Worm (Caenorhabditis elegans): ENCODE results near the gene clec-134.

Gene clec-134

DNA sequence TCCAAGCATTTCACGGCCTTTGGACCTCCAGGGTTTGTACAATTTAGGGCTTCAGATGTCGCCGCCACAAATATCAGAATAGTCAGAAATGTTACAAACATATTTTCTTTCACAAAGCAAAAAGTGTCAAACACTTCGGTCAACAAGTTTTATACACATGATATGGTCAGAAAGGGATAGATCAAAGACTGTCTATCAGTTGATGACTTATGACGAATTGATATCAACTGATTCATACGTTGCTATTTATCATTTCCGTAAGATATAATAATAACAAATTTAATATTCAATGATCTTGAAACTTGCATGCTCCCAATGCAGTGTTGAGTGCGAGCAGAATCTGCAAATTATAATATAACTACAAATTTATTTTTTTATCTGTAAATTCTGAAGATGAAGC is 19.3 kb upstream of the clec-134 start, which contains the start of gene W10G11.1:
TSS of gene W10G11.1 (minus strand) at position 101 of the 400 bp plus-strand sequence.
- no peak for TF ChIP-seq ztf-4 (tag; optimal IDR thresholded peaks at IDR 0.05)
- TF ChIP-seq unc-39 (tag; optimal IDR thresholded peaks at IDR 0.05), result no peak
- no peak for TF ChIP-seq nhr-23 (tag; optimal IDR thresholded peaks at IDR 0.05)
- no peak for TF ChIP-seq ZK546.5 (tag; optimal IDR thresholded peaks at IDR 0.05)
- TF ChIP-seq unc-62 (GFP tag; optimal IDR thresholded peaks at IDR 0.05), result no peak
- no peak for TF ChIP-seq egl-5 (tag; optimal IDR thresholded peaks at IDR 0.05)
- TF ChIP-seq hmg-11 (tag; optimal IDR thresholded peaks at IDR 0.05), result no peak
- no peak for TF ChIP-seq nhr-28 (tag; optimal IDR thresholded peaks at IDR 0.05)
- TF ChIP-seq snpc-4 (tag; optimal IDR thresholded peaks at IDR 0.05), result no peak
- no peak for TF ChIP-seq mml-1 (tag; optimal IDR thresholded peaks at IDR 0.05)
- TF ChIP-seq elt-3 (tag; optimal IDR thresholded peaks at IDR 0.05), result no peak
- TF ChIP-seq nhr-12 (tag; optimal IDR thresholded peaks at IDR 0.05), result no peak
- no peak for TF ChIP-seq daf-12 (tag; optimal IDR thresholded peaks at IDR 0.05)
- TF ChIP-seq nhr-11 (tag; optimal IDR thresholded peaks at IDR 0.05), result no peak
- no peak for TF ChIP-seq ceh-16 (tag; optimal IDR thresholded peaks at IDR 0.05)

DNA sequence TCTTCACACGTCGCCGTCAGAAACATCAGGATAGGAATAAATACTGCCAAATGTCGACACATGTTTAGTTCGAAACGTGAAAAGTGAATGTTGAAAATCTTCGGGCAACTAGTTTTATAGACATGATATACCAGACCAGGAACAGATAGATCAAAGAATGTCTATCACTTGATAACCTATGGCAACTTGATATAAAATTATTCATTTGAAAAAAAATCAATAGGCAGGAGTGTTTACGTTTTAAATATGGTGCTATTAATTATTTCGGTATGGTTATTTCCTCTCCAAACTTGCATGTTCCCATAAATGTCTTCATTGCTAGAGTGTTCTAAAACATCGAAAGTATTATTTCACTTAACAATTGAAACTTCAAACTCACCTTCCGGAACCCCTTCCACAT is 18.3 kb upstream of the clec-134 start, which contains the start of gene W10G11.2:
TSS of gene W10G11.2 (minus strand) at position 101 of the 400 bp plus-strand sequence.
- TF ChIP-seq ZK546.5 (tag; optimal IDR thresholded peaks at IDR 0.05) (no peak), nhr-12 (tag; optimal IDR thresholded peaks at IDR 0.05) (no peak), skn-1 (tag; optimal IDR thresholded peaks at IDR 0.05) (no peak), nhr-25 (tag; optimal IDR thresholded peaks at IDR 0.05) (no peak), fkh-10 (GFP tag; optimal IDR thresholded peaks at IDR 0.05) (no peak), lin-15B (tag; optimal IDR thresholded peaks at IDR 0.05) (no peak), zag-1 (tag; optimal IDR thresholded peaks at IDR 0.05) (no peak), nhr-77 (tag; optimal IDR thresholded peaks at IDR 0.05) (no peak), lin-39 (tag; optimal IDR thresholded peaks at IDR 0.05) (no peak), eor-1 (tag; optimal IDR thresholded peaks at IDR 0.05) (no peak), fos-1 (tag; optimal IDR thresholded peaks at IDR 0.05) (no peak), nhr-11 (tag; optimal IDR thresholded peaks at IDR 0.05) (no peak), nhr-28 (tag; optimal IDR thresholded peaks at IDR 0.05) (no peak), unc-39 (tag; optimal IDR thresholded peaks at IDR 0.05) (no peak), sea-2 (GFP tag; optimal IDR thresholded peaks at IDR 0.05) (no peak)

DNA sequence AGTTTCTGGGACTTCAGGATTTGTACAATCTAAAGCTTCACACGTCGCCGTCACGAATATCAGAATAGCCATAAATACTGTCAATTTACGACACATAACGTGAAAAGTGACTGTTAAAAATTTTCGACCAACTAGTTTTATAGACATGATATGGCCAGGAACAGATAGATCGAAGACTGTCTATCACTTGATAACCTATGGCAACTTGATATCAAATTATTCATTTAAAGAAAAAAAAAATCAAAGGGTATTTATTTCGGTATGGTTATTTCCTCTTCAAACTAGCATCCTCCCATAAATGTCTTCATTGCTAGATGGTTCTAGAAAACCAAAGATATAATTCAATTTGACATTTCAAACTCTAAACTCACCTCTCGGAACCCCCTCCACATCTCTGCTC is 17.4 kb upstream of the clec-134 start, which contains the start of gene W10G11.3:
TSS of gene W10G11.3 (minus strand) at position 101 of the 400 bp plus-strand sequence.
- TF ChIP-seq pqm-1 (tag; optimal IDR thresholded peaks at IDR 0.05), result no peak
- no peak for TF ChIP-seq nfya-1 (tag; optimal IDR thresholded peaks at IDR 0.05; ENCODE audit: insufficient read depth)
- no peak for TF ChIP-seq tbx-2 (tag; optimal IDR thresholded peaks at IDR 0.05)
- TF ChIP-seq nhr-12 (tag; optimal IDR thresholded peaks at IDR 0.05), result no peak
- no peak for TF ChIP-seq egl-5 (tag; optimal IDR thresholded peaks at IDR 0.05)
- no peak for TF ChIP-seq fkh-10 (GFP tag; optimal IDR thresholded peaks at IDR 0.05)
- TF ChIP-seq ztf-4 (tag; optimal IDR thresholded peaks at IDR 0.05), result no peak
- no peak for TF ChIP-seq hmg-11 (tag; optimal IDR thresholded peaks at IDR 0.05)
- no peak for TF ChIP-seq ceh-16 (tag; optimal IDR thresholded peaks at IDR 0.05)
- TF ChIP-seq nhr-43 (tag; optimal IDR thresholded peaks at IDR 0.05; ENCODE audit: poor library complexity, severe bottlenecking), result no peak
- TF ChIP-seq nhr-67 (tag; optimal IDR thresholded peaks at IDR 0.05), result no peak
- TF ChIP-seq mdl-1 (tag; optimal IDR thresholded peaks at IDR 0.05), result no peak
- no peak for TF ChIP-seq ama-1 (optimal IDR thresholded peaks at IDR 0.05)
- no peak for TF ChIP-seq eor-1 (tag; optimal IDR thresholded peaks at IDR 0.05)

DNA sequence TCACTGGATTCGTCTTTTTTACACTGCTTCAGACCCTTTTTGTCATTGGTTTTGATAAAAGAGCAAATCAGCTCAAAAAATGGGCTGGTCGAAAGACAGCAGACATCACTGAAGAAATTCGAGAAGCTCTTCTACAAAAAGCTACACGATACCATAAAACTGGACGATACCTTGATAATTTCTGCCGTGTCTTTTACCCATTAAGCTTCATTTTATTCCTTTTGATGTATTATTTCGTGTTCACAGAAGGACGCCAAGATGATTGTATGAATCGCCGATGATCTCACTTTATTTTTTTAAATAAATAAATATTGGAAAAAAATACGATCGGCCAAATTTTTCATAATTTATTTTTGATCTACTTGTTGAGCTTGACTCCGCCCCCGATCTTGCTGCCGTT is 12.8 kb upstream of the clec-134 start:
- TF ChIP-seq lin-39 (tag; optimal IDR thresholded peaks at IDR 0.05) (no peak), jun-1 (tag; optimal IDR thresholded peaks at IDR 0.05) (no peak), zag-1 (tag; optimal IDR thresholded peaks at IDR 0.05) (no peak), fkh-10 (GFP tag; optimal IDR thresholded peaks at IDR 0.05) (no peak), nhr-43 (tag; optimal IDR thresholded peaks at IDR 0.05; ENCODE audit: poor library complexity, severe bottlenecking) (no peak), nfya-1 (tag; optimal IDR thresholded peaks at IDR 0.05; ENCODE audit: insufficient read depth) (no peak), skn-1 (tag; optimal IDR thresholded peaks at IDR 0.05) (no peak), nhr-77 (tag; optimal IDR thresholded peaks at IDR 0.05) (no peak), mml-1 (tag; optimal IDR thresholded peaks at IDR 0.05) (no peak), unc-39 (tag; optimal IDR thresholded peaks at IDR 0.05) (no peak), nhr-237 (tag; optimal IDR thresholded peaks at IDR 0.05) (no peak), pha-4 (tag; optimal IDR thresholded peaks at IDR 0.05) (no peak), ama-1 (optimal IDR thresholded peaks at IDR 0.05) (no peak), aly-2 (tag; optimal IDR thresholded peaks at IDR 0.05) (no peak), fos-1 (tag; optimal IDR thresholded peaks at IDR 0.05) (no peak), ceh-28 (tag; optimal IDR thresholded peaks at IDR 0.05) (no peak), ztf-4 (tag; optimal IDR thresholded peaks at IDR 0.05) (no peak), nhr-23 (tag; optimal IDR thresholded peaks at IDR 0.05) (no peak)
